Worm (Caenorhabditis elegans): ENCODE results near the gene ZC155.4.

The ZC155.4 gene

DNA sequence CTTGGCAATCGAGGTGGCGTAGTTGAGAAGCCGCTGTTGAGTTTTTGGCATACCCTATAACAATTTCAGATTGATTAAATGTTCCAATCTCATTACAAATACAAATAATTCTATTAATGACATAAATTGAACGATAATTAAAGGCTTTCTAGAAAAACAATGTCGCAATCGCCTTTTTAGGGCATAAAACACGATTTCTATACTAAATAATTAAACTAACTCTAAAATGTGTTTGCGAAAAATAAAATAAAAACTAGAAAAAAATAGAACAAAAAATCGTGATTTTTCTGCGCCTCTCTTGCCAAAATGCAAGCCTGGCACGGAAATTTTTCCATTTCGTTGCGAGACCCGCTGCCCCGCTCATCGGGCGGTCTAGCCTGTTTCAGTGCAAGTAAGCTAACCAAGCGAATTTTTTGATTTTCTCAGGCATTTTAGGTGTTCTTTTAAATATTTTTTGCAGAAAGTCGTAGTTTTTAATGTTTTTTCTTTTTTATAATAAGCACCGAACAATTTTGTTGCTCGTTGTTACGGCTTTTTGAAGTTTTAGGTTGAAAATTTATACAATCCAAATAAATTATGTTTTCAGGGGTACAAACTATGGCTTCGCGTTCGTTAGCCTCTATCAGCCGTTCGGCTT, 12.7 kb upstream of the ZC155.4 start, which contains the start of the genes C34E10.12, C34E10.10 and atp-2:
TSS of gene C34E10.12 (minus strand) at position 51 of the 637 bp plus-strand sequence.
TSS of gene C34E10.10 (minus strand) at position 54 of the 637 bp plus-strand sequence.
TSS of gene atp-2 (plus strand) at position 587 of the 637 bp plus-strand sequence.
- no peak for TF ChIP-seq unc-62 (GFP tag; optimal IDR thresholded peaks at IDR 0.05)

DNA sequence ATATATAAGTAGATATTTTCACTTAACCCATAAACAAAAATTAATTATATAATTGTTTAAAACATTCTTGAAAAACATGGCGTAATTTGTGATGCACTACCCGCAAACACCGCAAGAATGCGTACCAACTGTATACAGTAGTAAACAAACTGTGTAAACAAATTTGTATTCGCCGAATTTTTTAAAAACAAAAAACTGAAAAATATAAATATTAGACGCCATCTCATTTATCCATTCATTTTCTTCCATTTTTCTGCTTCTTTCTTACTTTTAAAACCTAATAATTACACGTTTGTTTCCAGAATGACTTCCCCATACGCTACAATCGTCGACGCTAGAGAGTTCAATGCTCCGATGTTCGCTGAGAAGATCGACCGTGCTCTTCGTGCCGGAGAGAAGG, 10.0 kb upstream of the ZC155.4 start, which contains the start of gene nex-1:
TSS of gene nex-1 (plus strand) at position 301 of the 400 bp plus-strand sequence.
- no peak for TF ChIP-seq unc-62 (GFP tag; optimal IDR thresholded peaks at IDR 0.05)

- no peak for TF ChIP-seq unc-62 (GFP tag; optimal IDR thresholded peaks at IDR 0.05)
These were observed 9.6 kb upstream of the ZC155.4 start for ce11 chrIII:5224908-5225307.

DNA sequence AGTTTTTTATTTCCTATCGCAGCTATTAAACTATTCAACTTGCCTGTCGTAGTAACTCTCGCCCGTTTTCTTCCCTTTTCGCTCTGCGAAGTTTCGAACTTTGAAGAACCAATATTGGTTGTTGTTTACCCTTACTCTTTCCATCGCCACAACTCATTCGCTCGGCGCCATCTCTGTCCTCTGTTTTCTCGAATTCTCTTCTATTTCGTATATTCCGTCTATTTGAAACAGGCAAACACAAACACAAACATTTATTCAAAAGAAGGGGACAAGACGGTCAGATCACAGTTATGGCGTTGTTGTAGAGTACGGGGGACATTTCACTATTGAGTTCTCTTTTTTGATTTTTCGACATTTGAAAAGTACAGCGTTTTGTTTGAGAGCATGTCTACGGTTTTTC, 7.5 kb upstream of the ZC155.4 start:
- no peak for TF ChIP-seq unc-62 (GFP tag; optimal IDR thresholded peaks at IDR 0.05)

- no peak for TF ChIP-seq unc-62 (GFP tag; optimal IDR thresholded peaks at IDR 0.05)
These were observed 6.5 kb upstream of the ZC155.4 start for ce11 chrIII:5221820-5222219.

DNA sequence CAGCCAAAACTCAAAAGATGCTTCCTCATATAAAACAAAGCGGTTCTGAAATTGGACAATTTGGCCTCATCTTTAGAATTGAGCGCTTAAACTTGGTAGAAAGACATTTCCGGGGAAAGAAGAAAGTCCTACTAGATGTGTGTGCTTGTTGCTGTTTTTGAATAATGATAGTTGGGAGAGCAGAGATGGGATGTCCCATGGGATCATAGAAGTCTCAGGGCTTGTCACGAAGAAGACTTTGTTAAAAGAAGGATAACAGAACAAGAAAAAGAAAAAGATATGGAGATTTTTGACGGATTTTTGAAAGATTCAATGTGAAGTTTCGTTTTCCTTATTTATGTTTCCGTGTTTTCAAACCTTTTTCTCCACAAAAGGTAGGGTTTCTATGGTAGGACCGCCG, 3.4 kb upstream of the ZC155.4 start, which contains the start of gene ZC155.2:
TSS of gene ZC155.2 (plus strand) at position 301 of the 400 bp plus-strand sequence.
- TF ChIP-seq unc-62 (GFP tag; optimal IDR thresholded peaks at IDR 0.05), result no peak

DNA sequence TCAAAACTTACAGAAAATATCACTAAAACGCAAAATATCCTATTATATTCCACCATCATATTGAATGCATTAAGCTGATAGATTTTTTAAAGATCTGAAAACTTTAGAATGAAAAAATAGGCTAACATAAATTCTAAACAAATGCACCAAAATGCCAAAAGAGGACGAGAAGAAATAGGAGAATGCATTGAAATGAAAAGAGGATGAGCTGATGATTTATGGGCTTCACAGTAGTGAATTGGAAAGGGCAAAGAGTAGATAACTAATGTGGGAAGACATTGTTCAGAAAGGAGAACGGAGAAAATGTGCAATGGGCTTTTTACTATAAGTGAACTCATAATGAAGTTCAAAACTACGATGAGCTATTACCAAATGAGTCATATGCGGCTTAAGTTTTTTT, 2.2 kb upstream of the ZC155.4 start, which contains the start of gene cutl-19:
TSS of gene cutl-19 (minus strand) at position 101 of the 400 bp plus-strand sequence.
- no peak for TF ChIP-seq unc-62 (GFP tag; optimal IDR thresholded peaks at IDR 0.05)

- no peak for TF ChIP-seq unc-62 (GFP tag; optimal IDR thresholded peaks at IDR 0.05)
These were observed 1.1 kb downstream of the ZC155.4 start for ce11 chrIII:5214162-5214561.

ce11 chrIII:5210269-5210668, 5.0 kb downstream of the ZC155.4 start:
- TF ChIP-seq unc-62 (GFP tag; optimal IDR thresholded peaks at IDR 0.05), result no peak

ce11 chrIII:5208992-5209391, 6.3 kb downstream of the ZC155.4 start, which contains the start of gene syx-16:
syx-16 (minus strand) TSS chrIII:5209109.
- no peak for TF ChIP-seq unc-62 (GFP tag; optimal IDR thresholded peaks at IDR 0.05)

DNA sequence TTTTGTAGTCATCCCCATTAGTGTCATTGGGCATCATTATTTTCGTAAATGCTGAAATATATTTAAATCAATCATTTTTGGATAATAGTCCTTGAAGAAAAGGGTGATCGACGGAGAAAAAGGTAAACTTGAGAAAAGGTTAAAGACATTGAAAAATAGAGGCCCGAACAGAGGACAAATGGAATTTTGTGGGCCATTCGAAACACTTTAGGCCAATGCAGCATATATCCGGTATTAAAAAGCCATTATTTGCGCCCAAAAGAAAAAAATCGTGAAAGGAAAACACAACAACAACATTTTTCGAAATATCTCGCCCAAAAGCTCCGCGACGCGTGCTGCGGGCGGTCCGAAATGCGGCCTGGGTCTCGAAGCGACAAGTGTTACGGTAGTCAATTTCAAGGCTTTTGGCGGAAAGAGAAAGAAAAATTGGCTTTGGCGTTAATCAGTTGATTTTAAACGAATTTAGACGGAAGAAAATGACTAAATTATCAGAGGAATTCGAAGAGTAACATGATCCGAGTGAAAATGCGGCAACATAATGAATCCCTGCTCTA, 8.3 kb downstream of the ZC155.4 start, which contains the start of gene morc-1:
TSS of gene morc-1 (minus strand) at position 51 of the 554 bp plus-strand sequence.
- no peak for TF ChIP-seq unc-62 (GFP tag; optimal IDR thresholded peaks at IDR 0.05)

- no peak for TF ChIP-seq unc-62 (GFP tag; optimal IDR thresholded peaks at IDR 0.05)
These were observed 12.0 kb downstream of the ZC155.4 start for ce11 chrIII:5203310-5203709.

ce11 chrIII:5202641-5203040, 12.6 kb downstream of the ZC155.4 start:
- no peak for TF ChIP-seq unc-62 (GFP tag; optimal IDR thresholded peaks at IDR 0.05)

DNA sequence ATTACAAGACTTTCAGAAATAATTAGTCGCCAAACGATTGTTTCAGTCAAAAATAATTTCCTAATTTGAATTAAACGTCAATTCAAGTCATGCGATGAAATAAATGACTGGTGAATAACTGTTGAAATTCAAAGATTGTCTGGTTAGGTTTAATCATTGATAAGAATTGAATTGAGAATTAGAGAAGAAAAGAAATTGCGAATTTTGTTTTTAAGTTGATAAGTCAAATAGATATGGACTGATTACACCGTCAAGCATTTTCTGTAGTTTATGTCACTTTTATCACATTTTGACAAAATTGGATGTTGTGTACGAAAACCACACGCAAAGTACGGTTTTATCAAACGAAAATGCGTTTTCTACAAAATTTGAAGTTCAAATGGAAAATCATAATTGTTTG, 14.0 kb downstream of the ZC155.4 start:
- TF ChIP-seq unc-62 (GFP tag; optimal IDR thresholded peaks at IDR 0.05), result no peak

- no peak for TF ChIP-seq unc-62 (GFP tag; optimal IDR thresholded peaks at IDR 0.05)
These were observed 14.9 kb downstream of the ZC155.4 start for ce11 chrIII:5200349-5200748.

ce11 chrIII:5199577-5199976, 15.7 kb downstream of the ZC155.4 start, which contains the start of gene emb-8:
emb-8 (minus strand) TSS chrIII:5199677.
- no peak for TF ChIP-seq unc-62 (GFP tag; optimal IDR thresholded peaks at IDR 0.05)

All from whole organism, dauer.